Worm (Caenorhabditis elegans): ENCODE data around the gene lsm-1.

ce11 chrII:11129517-11129916, 2.8 kb downstream of the lsm-1 start, which contains the start of gene F40F8.12:
- TF ChIP-seq ama-1 (optimal IDR thresholded peaks at IDR 0.05), result no peak
- TF ChIP-seq flt-1 (GFP tag; IDR thresholded peaks at IDR 0.05), result no peak
- TF ChIP-seq scrt-1 (GFP tag; IDR thresholded peaks at IDR 0.05), result no peak
- no peak for TF ChIP-seq hmbx-1 (tag; optimal IDR thresholded peaks at IDR 0.05)
- TF ChIP-seq hnd-1 (tag; optimal IDR thresholded peaks at IDR 0.05), result no peak
- TF ChIP-seq pes-1 (GFP tag; IDR thresholded peaks at IDR 0.05), result no peak
- TF ChIP-seq F13C5.2 (tag; optimal IDR thresholded peaks at IDR 0.05), result no peak

All from whole organism, early embryonic.